Worm (Caenorhabditis elegans): ENCODE data around the gene acl-12.

Gene acl-12

DNA sequence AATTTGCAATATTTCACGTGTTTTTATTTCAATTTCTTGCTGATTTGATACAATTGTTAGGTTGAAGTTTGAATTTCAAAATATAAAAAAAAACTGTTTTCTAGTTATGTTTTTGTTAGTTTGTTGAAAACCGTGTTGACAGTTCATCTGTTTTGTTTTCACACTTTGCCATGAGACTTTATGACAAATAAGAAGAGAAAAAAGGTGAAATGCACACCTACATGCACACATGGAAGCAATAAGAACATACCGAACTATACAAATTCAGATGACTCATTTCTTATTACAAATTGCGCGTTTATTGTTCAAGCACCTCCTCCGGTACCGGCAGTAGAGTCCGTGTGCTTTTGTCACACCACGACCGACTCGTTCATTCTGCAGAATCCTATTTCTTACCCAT is 21.8 kb downstream of the acl-12 start, which contains the start of gene C10A4.9:
C10A4.9 (plus strand) TSS at position 301 of the 400 bp plus-strand sequence.
- TF ChIP-seq elt-1 (tag; optimal IDR thresholded peaks at IDR 0.05; ENCODE audit: borderline replicate concordance, insufficient read depth), result no peak
- no peak for TF ChIP-seq drap-1 (GFP tag; optimal IDR thresholded peaks at IDR 0.05)
- TF ChIP-seq lin-13 (tag; optimal IDR thresholded peaks at IDR 0.05), result no peak
- TF ChIP-seq nhr-237 (tag; optimal IDR thresholded peaks at IDR 0.05), result no peak
- no peak for TF ChIP-seq ceh-43 (GFP tag; optimal IDR thresholded peaks at IDR 0.05)
- no peak for TF ChIP-seq pha-4 (tag; optimal IDR thresholded peaks at IDR 0.05)
- no peak for TF ChIP-seq unc-62 (GFP tag; optimal IDR thresholded peaks at IDR 0.05)
- TF ChIP-seq zip-8 (tag; optimal IDR thresholded peaks at IDR 0.05), result no peak
- no peak for TF ChIP-seq elt-3 (tag; optimal IDR thresholded peaks at IDR 0.05)
- no peak for TF ChIP-seq hlh-1 (tag; optimal IDR thresholded peaks at IDR 0.05)
- no peak for TF ChIP-seq bed-3 (GFP tag; optimal IDR thresholded peaks at IDR 0.05)
- TF ChIP-seq lin-32 (GFP tag; optimal IDR thresholded peaks at IDR 0.05), result no peak
- TF ChIP-seq mab-5 (tag; optimal IDR thresholded peaks at IDR 0.05), result no peak

DNA sequence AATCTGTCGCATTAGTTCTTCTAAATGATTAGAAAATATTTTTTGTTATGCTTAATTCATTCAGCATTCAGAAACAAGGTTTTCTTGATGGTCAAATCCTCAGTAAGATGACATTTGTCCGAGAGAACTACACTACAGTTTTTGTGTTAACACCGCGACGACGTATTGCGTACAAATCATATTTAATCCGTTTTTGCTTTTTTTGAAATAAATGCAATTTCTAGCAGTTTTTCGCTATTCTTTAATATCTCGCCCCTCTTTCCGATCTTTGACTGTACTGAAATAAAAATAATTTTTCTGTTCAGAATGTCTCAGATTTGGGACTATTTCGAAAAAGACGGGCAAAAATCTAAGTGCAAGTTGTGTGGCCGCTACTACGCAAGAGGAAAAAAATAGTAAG is 26.3 kb downstream of the acl-12 start, which contains the start of gene C10A4.1:
C10A4.1 (plus strand) TSS at position 301 of the 400 bp plus-strand sequence.
- no peak for TF ChIP-seq nhr-28 (tag; optimal IDR thresholded peaks at IDR 0.05)
- TF ChIP-seq sem-2 (GFP tag; optimal IDR thresholded peaks at IDR 0.05), result no peak
- TF ChIP-seq snpc-4 (tag; optimal IDR thresholded peaks at IDR 0.05), result no peak
- no peak for TF ChIP-seq ham-2 (GFP tag; optimal IDR thresholded peaks at IDR 0.05)
- no peak for TF ChIP-seq lsy-2 (tag; optimal IDR thresholded peaks at IDR 0.05)
- no peak for TF ChIP-seq nhr-12 (tag; optimal IDR thresholded peaks at IDR 0.05)
- no peak for TF ChIP-seq ceh-43 (GFP tag; optimal IDR thresholded peaks at IDR 0.05)

DNA sequence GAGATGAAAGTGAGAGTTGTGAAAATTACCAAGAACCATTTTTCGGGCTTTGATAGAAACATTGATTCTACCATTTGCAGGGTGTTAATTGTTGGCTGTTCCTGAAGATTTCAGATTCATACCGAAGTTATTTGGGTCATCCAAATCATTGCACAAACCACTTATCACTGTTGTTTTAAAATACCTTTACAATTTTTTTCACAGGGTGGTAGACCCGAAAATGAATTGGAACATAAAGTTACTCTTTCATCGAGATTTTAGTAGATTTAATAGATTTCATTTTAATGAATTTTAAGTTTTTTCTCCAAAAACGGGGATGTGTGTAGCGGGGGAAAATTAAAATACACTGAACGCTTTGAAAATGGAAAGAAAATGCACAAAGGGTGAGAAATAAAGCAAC is 27.0 kb downstream of the acl-12 start, which contains the start of gene C10A4.7:
C10A4.7 (minus strand) TSS at position 101 of the 400 bp plus-strand sequence.
- TF ChIP-seq hlh-1 (tag; optimal IDR thresholded peaks at IDR 0.05), result no peak
- TF ChIP-seq ceh-39 (tag; optimal IDR thresholded peaks at IDR 0.05), result no peak

DNA sequence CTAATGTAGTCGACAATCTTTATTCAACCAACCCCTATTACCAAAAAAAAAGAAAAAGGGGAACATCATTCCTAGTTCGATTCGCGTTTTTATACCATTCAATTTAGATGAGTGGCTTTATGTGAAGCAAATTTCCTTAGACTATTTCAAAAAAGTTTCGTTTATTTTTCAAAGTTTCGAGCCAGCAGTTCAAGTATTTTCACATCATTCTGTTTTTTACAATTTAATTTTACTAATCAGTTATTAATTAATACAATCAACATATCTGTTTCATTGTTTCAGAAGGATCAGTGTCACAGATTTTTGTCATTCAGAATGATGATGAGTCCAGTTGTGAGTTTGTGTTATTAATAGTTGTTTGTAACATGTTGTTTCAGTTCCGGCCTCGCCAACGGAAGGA is 32.4 kb downstream of the acl-12 start, which contains the start of gene C10A4.2:
C10A4.2 (plus strand) TSS at position 301 of the 400 bp plus-strand sequence.
- TF ChIP-seq lin-32 (GFP tag; optimal IDR thresholded peaks at IDR 0.05), result no peak
- TF ChIP-seq tbx-8 (GFP tag; optimal IDR thresholded peaks at IDR 0.05), result no peak
- no peak for TF ChIP-seq ces-1 (GFP tag; optimal IDR thresholded peaks at IDR 0.05)
- TF ChIP-seq drap-1 (GFP tag; optimal IDR thresholded peaks at IDR 0.05), result no peak
- no peak for TF ChIP-seq hlh-1 (tag; optimal IDR thresholded peaks at IDR 0.05)
- TF ChIP-seq ztf-11 (tag; optimal IDR thresholded peaks at IDR 0.05), result no peak
- no peak for TF ChIP-seq zip-8 (tag; optimal IDR thresholded peaks at IDR 0.05)
- TF ChIP-seq sptf-1 (tag; optimal IDR thresholded peaks at IDR 0.05), result no peak
- TF ChIP-seq unc-120 (tag; optimal IDR thresholded peaks at IDR 0.05; ENCODE audit: poor library complexity, severe bottlenecking), result no peak
- no peak for TF ChIP-seq mep-1 (tag; optimal IDR thresholded peaks at IDR 0.05)

DNA sequence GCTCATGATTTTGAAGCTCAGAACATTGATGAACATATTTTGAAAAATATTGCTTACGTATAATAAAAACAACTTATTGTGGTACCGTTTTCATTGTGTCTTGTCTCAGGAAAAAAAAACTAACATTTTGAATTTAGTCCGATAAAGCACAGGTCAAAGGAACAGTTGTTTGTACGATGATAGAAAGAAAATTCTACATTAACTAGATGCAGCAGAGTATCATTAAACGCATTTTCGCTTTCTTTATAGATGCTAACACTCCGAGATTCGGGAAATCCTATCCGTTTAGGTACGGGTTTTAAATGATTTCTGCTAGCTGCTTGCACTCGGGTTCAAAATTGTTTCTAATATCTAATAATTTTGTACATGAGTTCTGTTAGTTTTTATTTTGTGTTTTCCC is 33.3 kb downstream of the acl-12 start:
- TF ChIP-seq ceh-39 (tag; optimal IDR thresholded peaks at IDR 0.05) (no peak), ces-1 (GFP tag; optimal IDR thresholded peaks at IDR 0.05) (no peak), lsy-2 (tag; optimal IDR thresholded peaks at IDR 0.05) (no peak), lin-32 (GFP tag; optimal IDR thresholded peaks at IDR 0.05) (no peak), cnd-1 (tag; optimal IDR thresholded peaks at IDR 0.05) (no peak), mls-2 (tag; optimal IDR thresholded peaks at IDR 0.05) (no peak), elt-3 (tag; optimal IDR thresholded peaks at IDR 0.05) (no peak), mab-5 (tag; optimal IDR thresholded peaks at IDR 0.05) (no peak), unc-39 (tag; optimal IDR thresholded peaks at IDR 0.05) (no peak), nhr-28 (tag; optimal IDR thresholded peaks at IDR 0.05) (no peak), ceh-43 (GFP tag; optimal IDR thresholded peaks at IDR 0.05) (no peak), nhr-12 (tag; optimal IDR thresholded peaks at IDR 0.05) (no peak), mep-1 (tag; optimal IDR thresholded peaks at IDR 0.05) (no peak), M03D4.4 (tag; optimal IDR thresholded peaks at IDR 0.05) (no peak), bed-3 (GFP tag; optimal IDR thresholded peaks at IDR 0.05) (no peak), hlh-1 (tag; optimal IDR thresholded peaks at IDR 0.05) (no peak), ztf-11 (tag; optimal IDR thresholded peaks at IDR 0.05) (no peak), ceh-83 (GFP tag; optimal IDR thresholded peaks at IDR 0.05) (no peak), tbx-8 (GFP tag; optimal IDR thresholded peaks at IDR 0.05) (no peak), blmp-1 (tag; optimal IDR thresholded peaks at IDR 0.05) (no peak)
